Worm (Caenorhabditis elegans) whole organism, L1 larva: Measurements from ENCODE around the gene fbxa-37.

Source experiments
- C16A3.4 ChIP-seq: fragments of 150-350 bp; optimal IDR thresholded peaks from 2 replicates; lab custom pipeline; 2014; ENCODE audit warnings: missing biosample characterization, missing genetic modification characterization
- aly-2 ChIP-seq: fragments of 150-350 bp; optimal IDR thresholded peaks from 2 replicates; lab custom pipeline; 2014; ENCODE audit warnings: missing biosample characterization, missing genetic modification characterization
- ama-1 ChIP-seq: fragments of 150-350 bp; optimal IDR thresholded peaks from 2 replicates; lab custom pipeline; 2014
- ceh-82 ChIP-seq, 3 experiments: fragments of 150-350 bp in 1 of 3; sonication (generic microtip) in 2 of 3; optimal IDR thresholded peaks; 2 replicates each; lab custom pipeline; 2014 to 2017; ENCODE audit warnings: missing biosample characterization in 3 of 3, missing genetic modification characterization in 3 of 3
- lin-39 ChIP-seq: fragments of 150-350 bp; optimal IDR thresholded peaks from 2 replicates; lab custom pipeline; 2014; ENCODE audit warnings: missing biosample characterization, missing genetic modification reagents, missing genetic modification characterization
- mep-1 ChIP-seq: fragments of 150-350 bp; optimal IDR thresholded peaks from 2 replicates; lab custom pipeline; 2014; ENCODE audit warnings: missing biosample characterization, missing genetic modification characterization
- nhr-77 ChIP-seq: fragments of 150-350 bp; optimal IDR thresholded peaks from 2 replicates; lab custom pipeline; 2014; ENCODE audit warnings: missing biosample characterization, missing genetic modification characterization
- ztf-11 ChIP-seq, 2 experiments: sonication (generic microtip); optimal IDR thresholded peaks; 2 replicates each; lab custom pipeline; 2016 to 2017; ENCODE audit warnings: missing genetic modification characterization in 2 of 2, missing biosample characterization in 1 of 2, missing compliant biosample characterization in 1 of 2

DNA sequence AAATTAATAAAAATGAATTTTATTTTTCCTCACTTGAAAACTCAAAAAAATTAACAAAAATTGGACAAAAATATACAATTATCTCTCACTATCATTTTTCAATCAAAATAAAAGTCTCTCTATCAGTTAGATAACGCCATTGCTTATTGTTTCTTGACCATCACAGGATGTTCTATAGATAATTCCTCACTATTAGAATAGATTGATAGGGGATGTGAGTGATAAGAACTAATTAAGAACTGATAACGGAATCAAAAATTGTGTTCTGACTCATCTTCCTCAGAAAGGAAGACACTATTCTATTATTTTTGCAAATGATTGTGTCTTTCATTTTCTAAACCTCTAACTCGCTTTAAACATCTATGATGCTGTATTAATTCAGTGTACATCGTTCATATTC, 4.3 kb downstream of the fbxa-37 start:
- TF ChIP-seq ama-1 (lab: Kevin White, UChicago) (no peak), lin-39 (tag; lab: Kevin White, UChicago) (no peak), mep-1 (tag; lab: Kevin White, UChicago) (no peak), ceh-82 (tag; optimal IDR thresholded peaks at IDR 0.05; lab: Kevin White, UChicago) (no peak), C16A3.4 (tag; lab: Kevin White, UChicago) (no peak), nhr-77 (tag; lab: Kevin White, UChicago) (no peak), ztf-11 (tag; optimal IDR thresholded peaks at IDR 0.05; lab: Kevin White, UChicago) (no peak), aly-2 (tag; lab: Kevin White, UChicago) (no peak)
